Worm (Caenorhabditis elegans): ENCODE data around the gene pstk-1.

Gene pstk-1

DNA sequence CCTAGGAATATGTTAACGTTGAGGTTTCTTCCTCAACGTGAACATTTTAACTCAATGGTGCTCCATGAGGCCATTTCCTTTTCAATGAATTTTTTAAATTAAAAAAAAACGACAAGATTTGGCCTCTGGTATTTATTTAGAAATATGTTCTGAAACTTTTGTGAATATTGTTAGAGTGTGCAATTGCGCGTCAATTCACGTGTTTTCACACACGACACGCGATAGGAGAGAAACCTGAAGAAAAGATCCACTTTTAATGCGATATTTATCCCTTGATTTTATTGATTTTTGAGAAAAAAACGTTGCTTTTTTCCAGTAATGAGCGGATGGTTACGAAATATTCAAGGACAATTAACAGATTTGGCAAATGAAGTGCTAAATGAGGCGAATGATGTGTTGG, 32.8 kb downstream of the pstk-1 start, which contains the start of gene sql-1 (continued):
- TF ChIP-seq ceh-58 (GFP tag; IDR thresholded peaks at IDR 0.05) = no peak
- TF ChIP-seq ets-4 (GFP tag; optimal IDR thresholded peaks at IDR 0.05) = no peak
- no peak for TF ChIP-seq cebp-1 (GFP tag; IDR thresholded peaks at IDR 0.05)
- peak; percentile 66 for TF ChIP-seq cebp-1 (tag; optimal IDR thresholded peaks at IDR 0.05)
- no peak for TF ChIP-seq ama-1 (optimal IDR thresholded peaks at IDR 0.05)
- peak; percentile 26 to 84 for TF ChIP-seq ama-1 (GFP tag; optimal IDR thresholded peaks at IDR 0.05)
- TF ChIP-seq B0019.2 (GFP tag; conservative IDR thresholded peaks at IDR 0.05) = 0 out of 2 replicates have a peak, but pooled peaks have one; percentile 17
- peak; percentile 92 for TF ChIP-seq hrde-1 (tag; optimal IDR thresholded peaks at IDR 0.05; ENCODE audit: borderline replicate concordance)
- no peak for TF ChIP-seq nhr-120 (GFP tag; IDR thresholded peaks at IDR 0.05)
- TF ChIP-seq sptf-2 (GFP tag; optimal IDR thresholded peaks at IDR 0.05) = no peak
- TF ChIP-seq sdz-38 (tag; optimal IDR thresholded peaks at IDR 0.05) = no peak
- TF ChIP-seq unc-62 (GFP tag; optimal IDR thresholded peaks at IDR 0.05) = no peak
- peak; percentile 37 for TF ChIP-seq zim-3 (tag; optimal IDR thresholded peaks at IDR 0.05)
- TF ChIP-seq T07F8.4 (tag; optimal IDR thresholded peaks at IDR 0.05) = no peak
- no peak for TF ChIP-seq lag-1 (GFP tag; IDR thresholded peaks at IDR 0.05)
- no peak for TF ChIP-seq ZK185.1 (tag; optimal IDR thresholded peaks at IDR 0.05; ENCODE audit: poor library complexity, severe bottlenecking)
- no peak for TF ChIP-seq lin-40 (tag; optimal IDR thresholded peaks at IDR 0.05)
- TF ChIP-seq hsf-1 (GFP tag; IDR thresholded peaks at IDR 0.05) = no peak
- no peak for TF ChIP-seq F22D6.2 (tag; optimal IDR thresholded peaks at IDR 0.05)
- TF ChIP-seq nfya-2 (GFP tag; IDR thresholded peaks at IDR 0.05) = peak; percentile 77; the same call in 1 of the 2 replicates
- TF ChIP-seq nfya-1 (tag; optimal IDR thresholded peaks at IDR 0.05; ENCODE audit: borderline replicate concordance, insufficient read depth) = no peak
- no peak for TF ChIP-seq rcor-1 (GFP tag; IDR thresholded peaks at IDR 0.05)
- peak; percentile 53 for TF ChIP-seq lin-54 (GFP tag; optimal IDR thresholded peaks at IDR 0.05)
- TF ChIP-seq atf-7 (tag; optimal IDR thresholded peaks at IDR 0.05) = no peak
- no peak for TF ChIP-seq aptf-3 (GFP tag; IDR thresholded peaks at IDR 0.05)
- TF ChIP-seq B0336.3 (GFP tag; IDR thresholded peaks at IDR 0.05) = peak; percentile 28; the same call in 1 of the 2 replicates
- TF ChIP-seq akir-1 (GFP tag; optimal IDR thresholded peaks at IDR 0.05) = no peak
- no peak for TF ChIP-seq B0035.1 (tag; optimal IDR thresholded peaks at IDR 0.05)
- TF ChIP-seq ceh-40 (GFP tag; IDR thresholded peaks at IDR 0.05) = no peak
- no peak for TF ChIP-seq rpc-1 (optimal IDR thresholded peaks at IDR 0.05)
- TF ChIP-seq rpc-1 (tag; optimal IDR thresholded peaks at IDR 0.05) = no peak
- no peak for TF ChIP-seq ztf-3 (GFP tag; optimal IDR thresholded peaks at IDR 0.05)
- TF ChIP-seq nhr-90 (tag; optimal IDR thresholded peaks at IDR 0.05) = no peak
- TF ChIP-seq mel-28 (tag; optimal IDR thresholded peaks at IDR 0.05; ENCODE audit: borderline replicate concordance) = no peak
- no peak for TF ChIP-seq F55B11.4 (tag; optimal IDR thresholded peaks at IDR 0.05; ENCODE audit: borderline replicate concordance, insufficient read depth)
- TF ChIP-seq zfh-2 (GFP tag; conservative IDR thresholded peaks at IDR 0.05) = no peak
- no peak for TF ChIP-seq Y79H2A.3 (GFP tag; conservative IDR thresholded peaks at IDR 0.05)
- TF ChIP-seq snpc-1.3 (tag; optimal IDR thresholded peaks at IDR 0.05; ENCODE audit: insufficient read depth) = peak; percentile 60
- no peak for TF ChIP-seq efl-1 (GFP tag; optimal IDR thresholded peaks at IDR 0.05)
- TF ChIP-seq pha-4 (tag; optimal IDR thresholded peaks at IDR 0.05) = no peak
- no peak for TF ChIP-seq ztf-26 (tag; optimal IDR thresholded peaks at IDR 0.05)
- TF ChIP-seq ccch-3 (GFP tag; optimal IDR thresholded peaks at IDR 0.05) = no peak
- no peak for TF ChIP-seq Y53F4B.3 (GFP tag; IDR thresholded peaks at IDR 0.05)
- no peak for TF ChIP-seq F57C9.4 (tag; optimal IDR thresholded peaks at IDR 0.05)
- TF ChIP-seq egl-18 (GFP tag; IDR thresholded peaks at IDR 0.05) = no peak
- no peak for TF ChIP-seq nhr-179 (tag; optimal IDR thresholded peaks at IDR 0.05)
- TF ChIP-seq let-607 (tag; optimal IDR thresholded peaks at IDR 0.05) = no peak
- TF ChIP-seq Y95B8A.8 (GFP tag; IDR thresholded peaks at IDR 0.05) = no peak
- peak; percentile 11 to 63 for TF ChIP-seq rec-8 (tag; optimal IDR thresholded peaks at IDR 0.05)
- peak; percentile 73 for TF ChIP-seq F52B5.7 (tag; optimal IDR thresholded peaks at IDR 0.05)
